Fruit fly (Drosophila melanogaster): ENCODE data around the gene twy.
A peak's percentile ranks its signal among the peaks of the same experiment; 100 is the strongest.

The twy gene

DNA sequence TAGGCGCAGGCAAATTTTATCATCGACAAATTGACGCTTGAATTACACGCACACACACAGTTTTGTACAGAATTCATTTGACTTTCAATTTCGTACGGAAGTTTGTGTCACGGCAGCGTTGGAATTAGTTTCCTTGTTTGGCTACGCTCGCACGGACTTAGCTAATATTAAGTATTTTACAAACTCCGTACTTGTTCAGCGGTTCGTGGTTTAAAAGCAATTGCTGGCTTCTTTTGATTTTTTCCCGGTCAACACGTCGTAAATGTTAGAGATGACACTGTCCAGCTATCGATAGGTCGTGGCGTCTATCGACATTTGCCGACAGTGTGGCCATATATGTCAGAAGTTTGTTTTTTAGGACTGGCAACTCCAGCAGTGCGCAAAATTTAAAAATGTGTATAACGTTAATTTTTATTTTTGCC lies 40.2 kb upstream of the twy start, which contains the start of gene CycA (continued):
- TF ChIP-seq CG10979 (tag; optimal IDR thresholded peaks at IDR 0.05): no peak
- TF ChIP-seq BEAF-32 (GFP tag; optimal IDR thresholded peaks at IDR 0.05): peak; percentile 93
- peak; percentile 37; the same call in 1 of the 2 replicates for TF ChIP-seq chm (GFP tag; IDR thresholded peaks at IDR 0.05)
- TF ChIP-seq CG15011 (GFP tag; optimal IDR thresholded peaks at IDR 0.05): no peak
- no peak for TF ChIP-seq Nf-YB (GFP tag; optimal IDR thresholded peaks at IDR 0.05)
- TF ChIP-seq crp (GFP tag; optimal IDR thresholded peaks at IDR 0.05): peak in 1 of 2 experiments; percentile 24
- no peak for TF ChIP-seq fru (optimal IDR thresholded peaks at IDR 0.05)
- TF ChIP-seq Hr3 (GFP tag; optimal IDR thresholded peaks at IDR 0.05): no peak
- no peak for TF ChIP-seq CG13775 (GFP tag; optimal IDR thresholded peaks at IDR 0.05)
- no peak for TF ChIP-seq CG17328 (GFP tag; IDR thresholded peaks at IDR 0.05)
- TF ChIP-seq CG1603 (tag; optimal IDR thresholded peaks at IDR 0.05): peak; percentile 59
- no peak for TF ChIP-seq ara (GFP tag; IDR thresholded peaks at IDR 0.05)
- peak; percentile 15 for TF ChIP-seq Xbp1 (GFP tag; optimal IDR thresholded peaks at IDR 0.05)
- TF ChIP-seq knrl (GFP tag; IDR thresholded peaks at IDR 0.05; ENCODE audit: partially characterized antibody): peak; percentile 90
- no peak for TF ChIP-seq Vsx1 (GFP tag; optimal IDR thresholded peaks at IDR 0.05)
- no peak for TF ChIP-seq CG10274 (GFP tag; optimal IDR thresholded peaks at IDR 0.05)
- TF ChIP-seq CG2199 (GFP tag; IDR thresholded peaks at IDR 0.05): no peak
- TF ChIP-seq CG30403 (GFP tag; optimal IDR thresholded peaks at IDR 0.05): peak; percentile 12

DNA sequence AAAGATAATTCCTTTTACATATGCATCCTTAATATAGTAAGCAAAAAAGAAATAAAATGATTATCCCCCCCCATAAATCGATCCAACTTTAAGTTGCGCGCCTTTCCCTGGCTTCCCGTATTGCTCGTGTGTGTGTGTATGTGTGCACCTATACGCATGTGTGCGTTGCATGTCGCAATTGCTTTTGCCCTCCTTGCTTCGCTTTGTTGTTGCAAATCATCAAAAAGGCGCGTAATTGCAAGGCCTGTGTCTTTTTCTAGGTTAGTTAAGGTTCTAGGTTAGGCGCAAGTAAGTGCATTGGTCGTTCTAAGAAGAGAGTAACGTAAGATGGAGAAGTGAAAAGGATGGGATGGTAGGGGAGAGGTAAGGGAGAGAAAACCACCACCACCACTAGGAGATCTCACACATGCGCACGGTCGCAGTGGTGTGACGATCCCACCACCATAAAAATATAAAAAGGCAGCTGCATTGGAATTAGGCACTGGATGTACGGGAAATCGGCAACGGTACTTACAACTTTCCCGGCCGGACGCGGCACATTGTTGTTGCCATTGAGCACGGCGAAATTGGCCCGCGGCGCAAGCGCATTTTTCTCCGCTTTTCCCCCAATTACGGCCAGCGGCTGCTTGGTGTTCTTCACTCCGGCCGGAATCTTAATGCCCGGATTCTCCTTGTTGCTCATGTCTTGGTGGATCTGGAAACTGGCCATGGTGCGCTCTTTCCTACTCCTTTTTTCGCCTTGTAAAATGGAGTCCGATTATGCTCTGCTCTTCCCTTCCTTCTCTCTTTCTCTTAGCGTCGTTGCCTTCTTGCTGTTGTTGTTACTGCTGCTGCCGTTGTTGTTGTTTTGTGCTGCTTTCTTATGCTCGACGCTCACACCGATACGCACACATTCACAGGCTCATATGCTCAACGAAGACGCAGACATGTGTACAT lies 39.5 kb upstream of the twy start:
- TF ChIP-seq Elba2 (GFP tag; optimal IDR thresholded peaks at IDR 0.05) (no peak), CG1603 (tag; optimal IDR thresholded peaks at IDR 0.05) (no peak), CG4360 (GFP tag; IDR thresholded peaks at IDR 0.05) (peak; percentile 100), CG11247 (GFP tag; IDR thresholded peaks at IDR 0.05) (no peak), cg (GFP tag; optimal IDR thresholded peaks at IDR 0.05) (peak; percentile 79), Aef1 (GFP tag; IDR thresholded peaks at IDR 0.05) (peak; percentile 64; the same call in 2 of the 3 replicates), ttk (GFP tag; IDR thresholded peaks at IDR 0.05) (peak; percentile 32; the same call in 1 of the 2 replicates), tgo (GFP tag; IDR thresholded peaks at IDR 0.05) (no peak), ranshi (GFP tag; IDR thresholded peaks at IDR 0.05) (0 out of 2 replicates have a peak, but pooled peaks have one; percentile 22), crol (GFP tag; IDR thresholded peaks at IDR 0.05) (peak; percentile 71; the same call in 1 of the 2 replicates), CG3163 (GFP tag; optimal IDR thresholded peaks at IDR 0.05) (peak; percentile 57), twi (tag; optimal IDR thresholded peaks at IDR 0.05) (peak; percentile 62), bigmax (GFP tag; optimal IDR thresholded peaks at IDR 0.05) (peak; percentile 75), Adf1 (GFP tag; IDR thresholded peaks at IDR 0.05) (peak; percentile 34; the same call in 1 of the 2 replicates), chm (GFP tag; IDR thresholded peaks at IDR 0.05) (peak; percentile 36; the same call in 1 of the 2 replicates), Med (GFP tag) (peak; percentile 73), CG15479 (GFP tag; optimal IDR thresholded peaks at IDR 0.05) (peak; percentile 79), Dp (GFP tag; optimal IDR thresholded peaks at IDR 0.05) (peak; percentile 1), CG3281 (GFP tag; optimal IDR thresholded peaks at IDR 0.05) (no peak), cad (GFP tag; optimal IDR thresholded peaks at IDR 0.05) (peak; percentile 71), kay (GFP tag; optimal IDR thresholded peaks at IDR 0.05) (no peak), CG1233 (GFP tag; optimal IDR thresholded peaks at IDR 0.05) (no peak), ac (GFP tag; optimal IDR thresholded peaks at IDR 0.05) (peak; percentile 12), CG4730 (GFP tag; IDR thresholded peaks at IDR 0.05) (no peak), ewg (GFP tag; optimal IDR thresholded peaks at IDR 0.05) (peak; percentile 71), CG34422 (GFP tag; IDR thresholded peaks at IDR 0.05) (no peak), maf-S (GFP tag; optimal IDR thresholded peaks at IDR 0.05) (no peak), CG10543 (GFP tag; optimal IDR thresholded peaks at IDR 0.05) (peak; percentile 26), sens (GFP tag) (peak; percentile 19), nom (GFP tag; optimal IDR thresholded peaks at IDR 0.05) (no peak), Trl (optimal IDR thresholded peaks at IDR 0.05) (peak; percentile 51 to 59), Trl (GFP tag; optimal IDR thresholded peaks at IDR 0.05) (no peak), CG7357 (GFP tag; IDR thresholded peaks at IDR 0.05) (no peak)
